Worm (Caenorhabditis elegans) whole organism, midembryonic: ENCODE data around the gene svh-1.

Experiments
- T22C8.4 ChIP-seq: fragments of 200-800 bp; sonication (Bioruptor generic); IDR thresholded peaks from 2 replicates; pipeline ENCODE4 v1.3.6; 2022; ENCODE audit warnings: missing genetic modification characterization, missing compliant biosample characterization
- cog-1 ChIP-seq: sonication (generic microtip); optimal IDR thresholded peaks from 2 replicates; lab custom pipeline; 2016; ENCODE audit warnings: missing genetic modification characterization, missing compliant biosample characterization
- flt-1 ChIP-seq: fragments of 200-800 bp; sonication (Bioruptor generic); IDR thresholded peaks from 2 replicates; pipeline ENCODE4 v1.3.6; 2022; ENCODE audit warnings: missing genetic modification characterization, missing compliant biosample characterization
- klf-2 ChIP-seq: fragments of 200-800 bp; sonication (Bioruptor generic); conservative IDR thresholded peaks from 2 replicates; pipeline ENCODE4 v1.3.6; 2022; ENCODE audit warnings: missing genetic modification reagents, missing genetic modification characterization, missing compliant biosample characterization
- med-1 ChIP-seq: sonication (generic microtip); optimal IDR thresholded peaks from 2 replicates; lab custom pipeline; 2017; ENCODE audit warnings: missing genetic modification characterization, mild to moderate bottlenecking, missing compliant biosample characterization, antibody characterized with exemption, missing genetic modification reagents; ENCODE audit not compliant: insufficient read depth
- ref-1 ChIP-seq: fragments of 200-800 bp; sonication (Bioruptor generic); conservative IDR thresholded peaks from 2 replicates; pipeline ENCODE4 v1.3.6; 2022; ENCODE audit warnings: missing genetic modification reagents, missing genetic modification characterization, missing compliant biosample characterization
- tab-1 ChIP-seq: fragments of 200-800 bp; sonication (Bioruptor generic); IDR thresholded peaks from 2 replicates; pipeline ENCODE4 v1.3.6; 2022; ENCODE audit warnings: missing genetic modification characterization, missing compliant biosample characterization
- ztf-23 ChIP-seq: fragments of 200-800 bp; sonication (Bioruptor generic); IDR thresholded peaks from 2 replicates; pipeline ENCODE4 v1.3.6; 2022; ENCODE audit warnings: missing genetic modification reagents, missing genetic modification characterization, missing compliant biosample characterization
- ztf-29 ChIP-seq: fragments of 200-800 bp; sonication (Bioruptor generic); IDR thresholded peaks from 2 replicates; pipeline ENCODE4 v1.3.6; 2022; ENCODE audit warnings: missing genetic modification reagents, missing genetic modification characterization, missing compliant biosample characterization

The svh-1 gene

DNA sequence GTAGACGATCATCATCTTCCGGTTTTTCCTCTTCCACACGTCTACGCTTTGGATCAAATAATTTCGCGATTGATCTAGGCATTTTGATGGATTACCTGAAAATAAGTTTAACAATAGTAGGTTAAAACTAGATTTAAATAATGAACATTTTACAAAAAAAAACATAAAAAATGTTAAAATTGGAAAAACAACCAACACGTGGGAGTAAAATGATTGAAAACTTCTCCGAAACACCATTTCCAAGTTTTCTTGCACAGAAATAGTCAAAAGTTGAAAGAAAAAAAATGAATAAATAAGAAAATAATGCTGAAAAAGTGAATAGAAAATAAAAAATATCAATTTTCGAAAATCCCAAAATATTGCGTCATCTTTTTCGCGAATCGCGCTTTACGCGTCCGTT lies 5.3 kb downstream of the svh-1 start, which contains the start of gene C07G1.7:
TSS of gene C07G1.7 (minus strand) at position 101 of the 400 bp plus-strand sequence.
- no peak for TF ChIP-seq klf-2 (GFP tag; lab: Robert Waterston, UW)
- TF ChIP-seq ztf-23 (GFP tag; lab: Robert Waterston, UW) = no peak
- no peak for TF ChIP-seq T22C8.4 (GFP tag; lab: Robert Waterston, UW)
- TF ChIP-seq med-1 (GFP tag; lab: Kevin White, UChicago) = no peak
- TF ChIP-seq ref-1 (GFP tag; lab: Robert Waterston, UW) = no peak
- TF ChIP-seq flt-1 (GFP tag; lab: Robert Waterston, UW) = no peak

DNA sequence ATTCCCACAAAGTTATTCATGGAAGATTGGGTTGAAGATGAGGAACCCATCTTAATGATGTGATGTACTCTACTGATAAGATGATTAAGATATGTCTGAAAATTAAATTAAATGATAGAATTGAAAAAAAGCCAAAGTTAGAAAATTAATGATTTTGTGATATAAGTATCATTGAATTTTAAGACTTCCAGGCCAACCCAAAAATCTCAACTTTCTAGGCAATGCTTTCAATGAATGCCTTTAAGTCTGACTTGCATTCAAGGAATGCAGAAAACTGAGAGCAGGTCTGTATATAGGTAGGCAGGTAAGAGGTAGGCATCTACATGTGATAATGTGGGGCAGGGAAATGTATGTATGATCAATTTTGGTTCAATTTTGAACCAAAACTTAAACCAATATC lies 13.6 kb downstream of the svh-1 start, which contains the start of gene ocr-2:
TSS of gene ocr-2 (minus strand) at position 101 of the 400 bp plus-strand sequence.
- no peak for TF ChIP-seq klf-2 (GFP tag; lab: Robert Waterston, UW)
- no peak for TF ChIP-seq ztf-29
- TF ChIP-seq flt-1 (GFP tag; lab: Robert Waterston, UW) = no peak
- TF ChIP-seq ztf-23 (GFP tag; lab: Robert Waterston, UW) = no peak
- no peak for TF ChIP-seq ref-1 (GFP tag; lab: Robert Waterston, UW)
- no peak for TF ChIP-seq T22C8.4 (GFP tag; lab: Robert Waterston, UW)
- no peak for TF ChIP-seq med-1 (GFP tag; lab: Kevin White, UChicago)
- no peak for TF ChIP-seq cog-1 (tag; lab: Kevin White, UChicago)
- TF ChIP-seq tab-1 (GFP tag; lab: Robert Waterston, UW) = no peak

ce11 chrIV:8221946-8222345 lies 15.5 kb downstream of the svh-1 start, which contains the start of gene gpx-6:
gpx-6 (plus strand) TSS chrIV:8222202.
- TF ChIP-seq ztf-29 = no peak
- TF ChIP-seq tab-1 (GFP tag; lab: Robert Waterston, UW) = no peak
- no peak for TF ChIP-seq ztf-23 (GFP tag; lab: Robert Waterston, UW)
- TF ChIP-seq ref-1 (GFP tag; lab: Robert Waterston, UW) = no peak
- TF ChIP-seq med-1 (GFP tag; lab: Kevin White, UChicago) = no peak

DNA sequence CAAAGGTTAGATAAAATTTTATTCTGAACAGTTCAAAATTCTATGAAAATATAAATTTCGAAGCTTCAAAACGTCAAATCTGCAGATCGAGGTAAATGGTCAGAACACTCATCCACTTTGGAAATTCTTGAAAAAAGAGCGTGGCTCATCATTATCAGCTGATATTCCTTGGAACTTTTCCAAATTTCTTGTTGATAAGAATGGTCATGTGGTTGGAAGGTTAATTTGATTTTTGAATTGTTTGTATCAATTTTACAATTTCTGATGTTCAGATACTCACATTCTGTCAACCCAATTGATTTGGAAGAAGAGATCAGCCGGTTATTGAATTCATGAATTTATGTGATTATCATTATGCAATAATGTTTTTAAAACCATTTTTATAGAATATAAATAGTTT lies 16.6 kb downstream of the svh-1 start:
- TF ChIP-seq flt-1 (GFP tag; lab: Robert Waterston, UW) (no peak), T22C8.4 (GFP tag; lab: Robert Waterston, UW) (no peak), med-1 (GFP tag; lab: Kevin White, UChicago) (no peak), cog-1 (tag; lab: Kevin White, UChicago) (no peak), ztf-29 (no peak), tab-1 (GFP tag; lab: Robert Waterston, UW) (no peak), ref-1 (GFP tag; lab: Robert Waterston, UW) (no peak), ztf-23 (GFP tag; lab: Robert Waterston, UW) (no peak), klf-2 (GFP tag; lab: Robert Waterston, UW) (no peak)

- TF ChIP-seq tab-1 (GFP tag; lab: Robert Waterston, UW) (no peak), ztf-23 (GFP tag; lab: Robert Waterston, UW) (no peak), flt-1 (GFP tag; lab: Robert Waterston, UW) (no peak), T22C8.4 (GFP tag; lab: Robert Waterston, UW) (no peak), klf-2 (GFP tag; lab: Robert Waterston, UW) (no peak), cog-1 (tag; lab: Kevin White, UChicago) (no peak), ztf-29 (no peak), ref-1 (GFP tag; lab: Robert Waterston, UW) (no peak), med-1 (GFP tag; lab: Kevin White, UChicago) (no peak)
Observed at ce11 chrIV:8225357-8225756, 18.9 kb downstream of the svh-1 start, which contains the start of gene serp-1.2. serp-1.2 (plus strand) TSS chrIV:8225674.

DNA sequence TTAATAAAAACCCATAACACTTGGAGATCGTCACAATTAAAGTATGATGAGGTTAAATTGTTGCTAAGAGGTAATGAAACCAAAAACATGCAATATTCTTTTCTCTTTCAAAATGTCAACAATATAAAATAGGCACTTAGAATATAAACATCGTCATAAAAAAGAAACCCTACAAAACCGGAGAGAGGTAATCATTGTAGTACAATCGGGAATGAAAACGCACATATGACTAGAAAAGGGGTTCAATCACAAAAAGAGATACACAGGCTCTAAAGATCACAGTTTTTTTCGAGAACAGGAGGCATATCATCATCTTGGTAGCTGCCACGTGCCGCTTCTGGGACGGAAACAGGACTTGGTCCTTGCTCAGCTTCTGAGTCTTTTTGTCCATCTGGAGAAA lies 20.1 kb downstream of the svh-1 start:
- no peak for TF ChIP-seq T22C8.4 (GFP tag; lab: Robert Waterston, UW)
- no peak for TF ChIP-seq ztf-29
- no peak for TF ChIP-seq med-1 (GFP tag; lab: Kevin White, UChicago)
- no peak for TF ChIP-seq ztf-23 (GFP tag; lab: Robert Waterston, UW)
- TF ChIP-seq klf-2 (GFP tag; lab: Robert Waterston, UW) = no peak
- no peak for TF ChIP-seq cog-1 (tag; lab: Kevin White, UChicago)
- no peak for TF ChIP-seq tab-1 (GFP tag; lab: Robert Waterston, UW)
- TF ChIP-seq ref-1 (GFP tag; lab: Robert Waterston, UW) = no peak

- TF ChIP-seq ztf-23 (GFP tag; lab: Robert Waterston, UW) = 0 out of 2 replicates have a peak, but pooled peaks have one; percentile 54
- no peak for TF ChIP-seq med-1 (GFP tag; lab: Kevin White, UChicago)
- TF ChIP-seq flt-1 (GFP tag; lab: Robert Waterston, UW) = 0 out of 2 replicates have a peak, but pooled peaks have one; percentile 28
- TF ChIP-seq cog-1 (tag; lab: Kevin White, UChicago) = peak; percentile 66
- no peak for TF ChIP-seq ztf-29
Observed at ce11 chrIV:8229523-8229922, 23.1 kb downstream of the svh-1 start.

DNA sequence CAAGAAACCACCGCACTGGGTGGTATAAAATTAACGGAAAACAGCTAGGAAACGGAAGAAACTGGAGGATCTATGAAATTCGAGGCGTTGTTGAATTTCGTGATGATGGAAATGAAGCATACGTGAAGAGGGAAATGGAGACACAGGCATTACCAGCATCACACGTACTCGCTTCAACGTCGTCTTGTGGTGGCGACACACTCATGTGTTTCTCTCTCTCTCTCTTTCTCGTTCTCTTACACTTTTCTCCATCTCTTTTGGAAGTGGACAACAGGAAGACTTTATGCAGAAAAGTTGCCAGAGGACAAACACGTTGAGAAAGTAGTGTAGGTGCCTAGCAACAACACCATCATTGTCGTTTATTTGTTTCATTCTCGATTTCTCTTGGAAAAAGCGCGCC lies 26.0 kb downstream of the svh-1 start:
- no peak for TF ChIP-seq med-1 (GFP tag; lab: Kevin White, UChicago)
- no peak for TF ChIP-seq ref-1 (GFP tag; lab: Robert Waterston, UW)
- TF ChIP-seq klf-2 (GFP tag; lab: Robert Waterston, UW) = no peak
- TF ChIP-seq ztf-23 (GFP tag; lab: Robert Waterston, UW) = no peak
- no peak for TF ChIP-seq cog-1 (tag; lab: Kevin White, UChicago)
- TF ChIP-seq T22C8.4 (GFP tag; lab: Robert Waterston, UW) = no peak
- no peak for TF ChIP-seq tab-1 (GFP tag; lab: Robert Waterston, UW)
- no peak for TF ChIP-seq ztf-29
- TF ChIP-seq flt-1 (GFP tag; lab: Robert Waterston, UW) = no peak

DNA sequence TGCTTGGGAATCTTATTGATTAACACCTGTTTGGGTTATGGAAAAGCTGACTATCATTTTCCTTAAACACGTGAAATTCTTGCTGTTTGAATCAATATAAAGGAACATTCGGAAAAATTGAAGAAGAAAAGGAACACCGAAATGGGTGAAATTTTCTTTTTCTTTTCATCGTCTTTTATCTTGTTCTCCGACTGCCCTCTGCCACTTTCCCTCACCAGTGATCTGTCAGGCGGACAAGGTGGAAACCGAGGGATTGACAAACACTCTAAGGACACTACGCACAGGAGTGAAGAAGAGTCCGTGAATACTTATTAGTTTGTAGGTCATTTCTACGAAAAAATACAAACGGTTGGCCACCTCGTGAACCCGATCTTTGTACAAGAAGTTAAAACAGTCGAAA lies 26.9 kb downstream of the svh-1 start:
- TF ChIP-seq flt-1 (GFP tag; lab: Robert Waterston, UW) (no peak), cog-1 (tag; lab: Kevin White, UChicago) (no peak), tab-1 (GFP tag; lab: Robert Waterston, UW) (no peak), ztf-23 (GFP tag; lab: Robert Waterston, UW) (no peak), ref-1 (GFP tag; lab: Robert Waterston, UW) (no peak), klf-2 (GFP tag; lab: Robert Waterston, UW) (no peak), ztf-29 (no peak), med-1 (GFP tag; lab: Kevin White, UChicago) (no peak), T22C8.4 (GFP tag; lab: Robert Waterston, UW) (no peak)
